Fruit fly (Drosophila melanogaster) whole organism, wandering third instar larva: ENCODE data around the gene RpL40.

ENCODE experiments used
- Abd-B ChIP-seq: fragments of >200 bp; optimal IDR thresholded peaks from 2 replicates; lab custom pipeline; 2017; ENCODE audit warnings: missing biosample characterization, missing genetic modification characterization
- CG32264 ChIP-seq: fragments of 200-800 bp; sonication (Bioruptor generic); optimal IDR thresholded peaks from 2 replicates; lab custom pipeline; 2016; ENCODE audit warnings: missing biosample characterization, missing genetic modification characterization
- CG9705 ChIP-seq: fragments of 200-800 bp; sonication (Bioruptor generic); optimal IDR thresholded peaks from 2 replicates; lab custom pipeline; 2018; ENCODE audit warnings: missing biosample characterization, mild to moderate bottlenecking, missing genetic modification characterization
- CrebA ChIP-seq: fragments of 200-800 bp; sonication (Bioruptor generic); optimal IDR thresholded peaks from 2 replicates; lab custom pipeline; 2016; ENCODE audit warnings: missing biosample characterization, mild to moderate bottlenecking, missing genetic modification characterization, borderline replicate concordance
- Dfd ChIP-seq: fragments of >200 bp; optimal IDR thresholded peaks from 2 replicates; lab custom pipeline; 2017; ENCODE audit warnings: missing biosample characterization, missing genetic modification characterization
- Dif ChIP-seq: fragments of 200-275, 200-300 bp; sonication (Bioruptor generic); optimal IDR thresholded peaks from 2 replicates; lab custom pipeline; 2018; ENCODE audit warnings: missing biosample characterization, missing genetic modification characterization; ENCODE audit not compliant: partially characterized antibody
- GATAd ChIP-seq: sonication (Bioruptor generic); optimal IDR thresholded peaks from 2 replicates; lab custom pipeline; 2016; ENCODE audit warnings: missing biosample characterization, missing genetic modification characterization
- Hnf4 ChIP-seq: fragments of 200-800 bp; sonication (Bioruptor generic); optimal IDR thresholded peaks from 2 replicates; lab custom pipeline; 2016; ENCODE audit warnings: missing biosample characterization, mild to moderate bottlenecking, missing genetic modification characterization
- Hr78 ChIP-seq: fragments of >200 bp; optimal IDR thresholded peaks from 2 replicates; lab custom pipeline; 2017; ENCODE audit warnings: missing biosample characterization, missing genetic modification characterization
- Hr83 ChIP-seq: fragments of 200-300 bp; sonication (Bioruptor generic); optimal IDR thresholded peaks from 2 replicates; lab custom pipeline; 2016; ENCODE audit warnings: missing biosample characterization, mild to moderate bottlenecking, missing genetic modification characterization, moderate library complexity; ENCODE audit not compliant: poor library complexity, severe bottlenecking
- Jra ChIP-seq: sonication (Bioruptor generic); optimal IDR thresholded peaks from 2 replicates; lab custom pipeline; 2016; ENCODE audit warnings: missing biosample characterization, missing genetic modification characterization
- Mio ChIP-seq: sonication (Bioruptor generic); optimal IDR thresholded peaks from 2 replicates; lab custom pipeline; 2016; ENCODE audit warnings: missing biosample characterization, missing genetic modification characterization
- Myc ChIP-seq: fragments of >200 bp; optimal IDR thresholded peaks from 2 replicates; lab custom pipeline; 2017
- OdsH ChIP-seq: fragments of 200-800 bp; sonication (Bioruptor generic); optimal IDR thresholded peaks from 2 replicates; lab custom pipeline; 2016; ENCODE audit warnings: missing biosample characterization, mild to moderate bottlenecking, missing genetic modification characterization
- Rel ChIP-seq, 2 experiments: fragments of 200-800 bp; sonication (Bioruptor generic) in 1 of 2; optimal IDR thresholded peaks; 2 replicates in 1 of 2; 3 replicates in 1 of 2; lab custom pipeline; 2016 to 2019; ENCODE audit warnings: mild to moderate bottlenecking in 2 of 2, missing biosample characterization in 2 of 2, missing genetic modification characterization in 2 of 2, moderate library complexity in 1 of 2
- Sp1 ChIP-seq: fragments of 200-800 bp; sonication (Bioruptor generic); optimal IDR thresholded peaks from 3 replicates; lab custom pipeline; 2019; ENCODE audit warnings: missing biosample characterization, mild to moderate bottlenecking, missing genetic modification characterization, moderate library complexity
- Vsx2 ChIP-seq: fragments of 200-300, 225-300 bp; sonication (Bioruptor generic); optimal IDR thresholded peaks from 2 replicates; lab custom pipeline; 2018; ENCODE audit warnings: missing biosample characterization, missing genetic modification characterization; ENCODE audit not compliant: partially characterized antibody
- br ChIP-seq: fragments of 200-800 bp; sonication (Bioruptor generic); optimal IDR thresholded peaks from 2 replicates; lab custom pipeline; 2016; ENCODE audit warnings: missing biosample characterization, missing genetic modification characterization
- brk ChIP-seq: fragments of 200-800 bp; sonication (Bioruptor generic); optimal IDR thresholded peaks from 2 replicates; lab custom pipeline; 2016; ENCODE audit warnings: missing biosample characterization, mild to moderate bottlenecking, missing genetic modification characterization
- dl ChIP-seq, 2 experiments: fragments of 175-275, 200-275 bp in 1 of 2; fragments of 200-275 bp in 1 of 2; sonication (Bioruptor generic); optimal IDR thresholded peaks; lab custom pipeline; 2018; ENCODE audit warnings: mild to moderate bottlenecking in 2 of 2, missing biosample characterization in 2 of 2, missing genetic modification characterization in 2 of 2, moderate library complexity in 2 of 2; ENCODE audit not compliant: partially characterized antibody in 2 of 2, insufficient read depth in 1 of 2
- dmrt93B ChIP-seq: fragments of 200-800 bp; sonication (Bioruptor generic); optimal IDR thresholded peaks from 2 replicates; lab custom pipeline; 2018; ENCODE audit warnings: missing biosample characterization, mild to moderate bottlenecking, missing genetic modification characterization
- dsf ChIP-seq: sonication (Bioruptor generic); optimal IDR thresholded peaks from 2 replicates; lab custom pipeline; 2016; ENCODE audit warnings: missing biosample characterization, missing genetic modification characterization, borderline replicate concordance
- ey ChIP-seq: fragments of 200-800 bp; sonication (Bioruptor generic); optimal IDR thresholded peaks from 2 replicates; lab custom pipeline; 2016; ENCODE audit warnings: missing biosample characterization, missing genetic modification characterization
- fru ChIP-seq: fragments of 200-800 bp; sonication (Bioruptor generic); optimal IDR thresholded peaks from 3 replicates; lab custom pipeline; 2016; ENCODE audit warnings: missing biosample characterization, mild to moderate bottlenecking, missing genetic modification characterization
- h ChIP-seq: fragments of 200-800 bp; sonication (Bioruptor generic); optimal IDR thresholded peaks from 3 replicates; lab custom pipeline; 2016; ENCODE audit warnings: missing biosample characterization, mild to moderate bottlenecking, missing genetic modification characterization
- lola ChIP-seq: fragments of >200 bp; optimal IDR thresholded peaks from 2 replicates; lab custom pipeline; 2017; ENCODE audit warnings: missing biosample characterization, missing genetic modification characterization
- pan ChIP-seq: fragments of >200 bp; optimal IDR thresholded peaks from 2 replicates; lab custom pipeline; 2017
- psq ChIP-seq: fragments of 200-800 bp; sonication (Bioruptor generic); optimal IDR thresholded peaks from 3 replicates; lab custom pipeline; 2017; ENCODE audit warnings: missing biosample characterization, mild to moderate bottlenecking, missing genetic modification characterization, moderate library complexity
- rgr ChIP-seq: fragments of 200-800 bp; sonication (Bioruptor generic); optimal IDR thresholded peaks from 3 replicates; lab custom pipeline; 2016; ENCODE audit warnings: missing biosample characterization, mild to moderate bottlenecking, missing genetic modification characterization
- sage ChIP-seq: fragments of 200-800 bp; sonication (Bioruptor generic); optimal IDR thresholded peaks from 2 replicates; lab custom pipeline; 2016; ENCODE audit warnings: missing biosample characterization, mild to moderate bottlenecking, missing genetic modification characterization
- sv ChIP-seq: fragments of 200-800 bp; sonication (Bioruptor generic); optimal IDR thresholded peaks from 3 replicates; lab custom pipeline; 2016; ENCODE audit warnings: missing biosample characterization, missing genetic modification characterization
- usp ChIP-seq: fragments of >200 bp; optimal IDR thresholded peaks from 2 replicates; lab custom pipeline; 2017; ENCODE audit warnings: missing biosample characterization, missing genetic modification characterization
- woc ChIP-seq: sonication (Bioruptor generic); optimal IDR thresholded peaks from 2 replicates; lab custom pipeline; 2016; ENCODE audit warnings: missing biosample characterization, mild to moderate bottlenecking, missing genetic modification characterization

RpL40 gene

dm6 chr2L:4226792-4227191, 707 bp upstream of the RpL40 start, which contains the start of gene CG3702:
TSS of gene CG3702 (minus strand) at chr2L:4227097.
- TF ChIP-seq Hr78 (GFP tag; lab: Kevin White, UChicago) (no peak), woc (GFP tag; lab: Kevin White, UChicago) (peak; percentile 29)

- TF ChIP-seq sage (GFP tag; lab: Kevin White, UChicago) (no peak), CrebA (GFP tag; lab: Kevin White, UChicago) (no peak), Myc (lab: Kevin White, UChicago) (no peak), dl (GFP tag; optimal IDR thresholded peaks at IDR 0.05; lab: Kevin White, UChicago; ENCODE audit: insufficient read depth in 1 of 2, partially characterized antibody in 2 of 2) (no peak), ey (GFP tag; lab: Kevin White, UChicago) (no peak), GATAd (GFP tag; lab: Kevin White, UChicago) (no peak), Dfd (no peak), OdsH (no peak), Dif (GFP tag; lab: Kevin White, UChicago) (no peak), CG32264 (GFP tag; lab: Kevin White, UChicago) (no peak), h (GFP tag; lab: Kevin White, UChicago) (no peak), sv (GFP tag; lab: Kevin White, UChicago) (no peak), CG9705 (GFP tag; lab: Kevin White, UChicago) (no peak), br (GFP tag; lab: Kevin White, UChicago) (no peak), dsf (GFP tag; lab: Kevin White, UChicago) (no peak), usp (no peak), Vsx2 (GFP tag; lab: Kevin White, UChicago) (no peak), Jra (GFP tag; lab: Kevin White, UChicago) (no peak)
These were observed 3.1 kb downstream of the RpL40 start for dm6 chr2L:4230562-4230961.

DNA sequence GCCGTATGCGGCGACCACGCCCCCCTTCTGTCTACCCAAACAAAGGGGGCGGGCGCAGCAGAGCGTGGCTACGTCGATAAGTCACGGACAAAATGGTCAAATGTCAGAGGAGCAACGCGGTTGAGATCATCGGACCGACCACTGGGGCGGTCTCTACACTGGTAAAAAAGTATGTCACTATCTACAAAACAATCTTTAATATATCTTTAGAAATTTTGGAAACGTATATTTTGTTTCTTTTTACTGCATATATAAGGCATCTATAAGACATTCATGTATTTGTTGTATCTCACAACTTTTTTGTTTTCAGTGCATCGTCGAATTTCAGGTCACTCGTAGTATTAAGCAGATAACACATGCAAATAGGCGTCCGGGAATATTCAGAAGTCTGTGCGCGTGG, 14.0 kb downstream of the RpL40 start:
- TF ChIP-seq Jra (GFP tag; lab: Kevin White, UChicago) (no peak), lola (GFP tag; lab: Kevin White, UChicago) (no peak), fru (GFP tag; lab: Kevin White, UChicago) (no peak), brk (GFP tag; lab: Kevin White, UChicago) (no peak), rgr (no peak), Dfd (no peak), dl (GFP tag; optimal IDR thresholded peaks at IDR 0.05; lab: Kevin White, UChicago; ENCODE audit: insufficient read depth in 1 of 2, partially characterized antibody in 2 of 2) (no peak), woc (GFP tag; lab: Kevin White, UChicago) (no peak), OdsH (no peak), Abd-B (GFP tag; lab: Kevin White, UChicago) (no peak), ey (GFP tag; lab: Kevin White, UChicago) (no peak), Sp1 (GFP tag; lab: Kevin White, UChicago) (no peak), Myc (lab: Kevin White, UChicago) (no peak), usp (no peak), Hr83 (no peak), Dif (GFP tag; lab: Kevin White, UChicago) (no peak), Rel (GFP tag; optimal IDR thresholded peaks at IDR 0.05; lab: Kevin White, UChicago) (no peak), Rel (tag; optimal IDR thresholded peaks at IDR 0.05; lab: Kevin White, UChicago) (no peak), CrebA (GFP tag; lab: Kevin White, UChicago) (no peak), Hnf4 (GFP tag; lab: Kevin White, UChicago) (no peak), psq (GFP tag; lab: Kevin White, UChicago) (no peak)
- TF ChIP-seq, all 38 proteins: peak for 0

dm6 chr2L:4246376-4246775, 18.9 kb downstream of the RpL40 start:
- no peak for TF ChIP-seq dl (GFP tag; optimal IDR thresholded peaks at IDR 0.05; lab: Kevin White, UChicago; ENCODE audit: insufficient read depth in 1 of 2, partially characterized antibody in 2 of 2)
- TF ChIP-seq dmrt93B (GFP tag; lab: Kevin White, UChicago): no peak
- TF ChIP-seq psq (GFP tag; lab: Kevin White, UChicago): no peak
- TF ChIP-seq Rel (GFP tag; optimal IDR thresholded peaks at IDR 0.05; lab: Kevin White, UChicago): no peak
- TF ChIP-seq Rel (tag; optimal IDR thresholded peaks at IDR 0.05; lab: Kevin White, UChicago): no peak
- no peak for TF ChIP-seq pan (lab: Kevin White, UChicago)
- TF ChIP-seq br (GFP tag; lab: Kevin White, UChicago): no peak
- no peak for TF ChIP-seq Hr78 (GFP tag; lab: Kevin White, UChicago)
- TF ChIP-seq sv (GFP tag; lab: Kevin White, UChicago): no peak
- no peak for TF ChIP-seq CrebA (GFP tag; lab: Kevin White, UChicago)
- TF ChIP-seq sage (GFP tag; lab: Kevin White, UChicago): no peak
- TF ChIP-seq Myc (lab: Kevin White, UChicago): no peak
- no peak for TF ChIP-seq Hnf4 (GFP tag; lab: Kevin White, UChicago)
- no peak for TF ChIP-seq Dif (GFP tag; lab: Kevin White, UChicago)
- TF ChIP-seq Mio (GFP tag; lab: Kevin White, UChicago): no peak
- no peak for TF ChIP-seq woc (GFP tag; lab: Kevin White, UChicago)
